Worm (Caenorhabditis elegans): ENCODE results near the gene Y57G11B.5.
A peak's percentile ranks its signal among the peaks of the same experiment; 100 is the strongest.

Gene Y57G11B.5

ce11 chrIV:14613375-14613774 lies 38.8 kb downstream of the Y57G11B.5 start:
- no peak for TF ChIP-seq unc-39 (tag; optimal IDR thresholded peaks at IDR 0.05)
- TF ChIP-seq nhr-43 (tag; optimal IDR thresholded peaks at IDR 0.05; ENCODE audit: poor library complexity, severe bottlenecking): peak; percentile 72
- TF ChIP-seq nhr-76 (tag; optimal IDR thresholded peaks at IDR 0.05): no peak
- peak; percentile 6 for TF ChIP-seq nhr-23 (tag; optimal IDR thresholded peaks at IDR 0.05)
- TF ChIP-seq ztf-4 (tag; optimal IDR thresholded peaks at IDR 0.05): no peak
- TF ChIP-seq nhr-11 (tag; optimal IDR thresholded peaks at IDR 0.05): no peak
- TF ChIP-seq egl-27 (tag; optimal IDR thresholded peaks at IDR 0.05): no peak
- TF ChIP-seq ZK546.5 (tag; optimal IDR thresholded peaks at IDR 0.05): no peak
- TF ChIP-seq tbx-2 (tag; optimal IDR thresholded peaks at IDR 0.05): no peak
- no peak for TF ChIP-seq R02D3.7 (tag; optimal IDR thresholded peaks at IDR 0.05)
- TF ChIP-seq skn-1 (tag; optimal IDR thresholded peaks at IDR 0.05): no peak

DNA sequence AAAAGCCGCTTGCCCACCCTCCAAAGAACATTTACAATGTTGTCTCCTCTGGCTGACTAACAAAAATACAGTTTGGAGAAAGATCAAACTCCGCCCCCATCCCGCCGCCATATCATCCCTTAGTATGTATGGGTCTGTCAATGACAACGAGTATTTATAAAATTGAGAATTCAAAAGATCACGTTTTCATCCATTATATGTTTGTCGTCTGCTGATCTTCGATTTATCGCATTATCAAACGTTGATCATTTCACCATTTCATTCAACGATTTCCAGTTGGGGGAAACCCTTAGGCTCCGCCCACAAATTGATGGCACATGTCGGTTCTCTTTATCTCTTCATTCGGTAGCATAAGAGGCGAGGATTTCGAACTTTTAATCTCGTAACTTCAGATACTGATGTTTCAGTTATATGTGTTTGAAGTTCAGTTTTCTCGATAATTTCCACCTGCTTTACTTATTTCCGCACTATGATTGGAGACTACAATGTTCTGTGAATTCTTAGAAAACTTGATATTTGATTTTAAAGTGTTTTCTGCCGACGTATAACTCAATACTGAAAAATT lies 39.6 kb downstream of the Y57G11B.5 start:
- TF ChIP-seq elt-3 (tag; optimal IDR thresholded peaks at IDR 0.05) (peak; percentile 55 to 82 (median 69)), nhr-23 (tag; optimal IDR thresholded peaks at IDR 0.05) (peak; percentile 83), mml-1 (tag; optimal IDR thresholded peaks at IDR 0.05) (no peak), ama-1 (optimal IDR thresholded peaks at IDR 0.05) (peak; percentile 84), jun-1 (tag; optimal IDR thresholded peaks at IDR 0.05) (no peak), eor-1 (tag; optimal IDR thresholded peaks at IDR 0.05) (no peak), nhr-25 (tag; optimal IDR thresholded peaks at IDR 0.05) (peak; percentile 65), nhr-43 (tag; optimal IDR thresholded peaks at IDR 0.05; ENCODE audit: poor library complexity, severe bottlenecking) (peak; percentile 91), pha-4 (tag; optimal IDR thresholded peaks at IDR 0.05) (peak; percentile 1), fos-1 (tag; optimal IDR thresholded peaks at IDR 0.05) (no peak), ceh-82 (tag; optimal IDR thresholded peaks at IDR 0.05) (no peak), nhr-28 (tag; optimal IDR thresholded peaks at IDR 0.05) (no peak), elt-2 (tag; optimal IDR thresholded peaks at IDR 0.05) (peak; percentile 11), ztf-11 (tag; optimal IDR thresholded peaks at IDR 0.05) (no peak), nhr-11 (tag; optimal IDR thresholded peaks at IDR 0.05) (peak; percentile 65), nhr-76 (tag; optimal IDR thresholded peaks at IDR 0.05) (no peak), lin-15B (tag; optimal IDR thresholded peaks at IDR 0.05) (no peak), unc-62 (GFP tag; optimal IDR thresholded peaks at IDR 0.05) (peak; percentile 0), tbx-2 (tag; optimal IDR thresholded peaks at IDR 0.05) (peak; percentile 23), nfya-1 (tag; optimal IDR thresholded peaks at IDR 0.05; ENCODE audit: insufficient read depth) (peak; percentile 42), ZK546.5 (tag; optimal IDR thresholded peaks at IDR 0.05) (no peak), lin-39 (tag; optimal IDR thresholded peaks at IDR 0.05) (no peak), ztf-4 (tag; optimal IDR thresholded peaks at IDR 0.05) (peak; percentile 44), R02D3.7 (tag; optimal IDR thresholded peaks at IDR 0.05) (peak; percentile 8), ceh-28 (tag; optimal IDR thresholded peaks at IDR 0.05) (no peak)

ce11 chrIV:14616303-14616702 lies 41.7 kb downstream of the Y57G11B.5 start, which contains the start of gene dmd-6:
Gene dmd-6, plus strand, starts transcription at chrIV:14616603.
- TF ChIP-seq nhr-76 (tag; optimal IDR thresholded peaks at IDR 0.05): no peak
- no peak for TF ChIP-seq mdl-1 (tag; optimal IDR thresholded peaks at IDR 0.05)

DNA sequence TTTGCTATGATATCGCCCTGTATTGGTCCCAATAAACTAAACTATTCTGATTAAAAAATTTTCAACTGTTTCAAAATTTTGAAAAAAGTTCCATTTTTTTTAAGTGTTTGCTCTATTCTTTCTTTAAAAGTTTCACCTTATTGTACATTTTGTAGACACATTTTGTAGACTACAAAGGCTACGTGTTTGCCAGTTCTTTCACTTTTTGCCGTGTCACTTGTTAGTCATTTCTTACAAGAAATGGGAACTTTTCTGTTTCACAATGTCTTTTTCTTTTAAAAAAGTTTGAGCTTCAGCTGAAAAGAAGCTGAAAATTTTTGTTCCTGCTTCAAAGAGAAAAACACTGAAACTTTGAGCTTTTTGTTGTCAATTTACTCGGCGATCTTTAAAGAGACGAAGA lies 42.4 kb downstream of the Y57G11B.5 start:
- TF ChIP-seq nhr-12 (tag; optimal IDR thresholded peaks at IDR 0.05) (no peak), unc-62 (GFP tag; optimal IDR thresholded peaks at IDR 0.05) (no peak), R02D3.7 (tag; optimal IDR thresholded peaks at IDR 0.05) (no peak), nhr-77 (tag; optimal IDR thresholded peaks at IDR 0.05) (no peak), pha-4 (tag; optimal IDR thresholded peaks at IDR 0.05) (no peak), lin-15B (tag; optimal IDR thresholded peaks at IDR 0.05) (no peak), nhr-25 (tag; optimal IDR thresholded peaks at IDR 0.05) (no peak), nhr-43 (tag; optimal IDR thresholded peaks at IDR 0.05; ENCODE audit: poor library complexity, severe bottlenecking) (no peak), ZK546.5 (tag; optimal IDR thresholded peaks at IDR 0.05) (no peak), fkh-2 (tag; optimal IDR thresholded peaks at IDR 0.05) (no peak), elt-1 (tag; optimal IDR thresholded peaks at IDR 0.05) (no peak), lin-39 (tag; optimal IDR thresholded peaks at IDR 0.05) (no peak), elt-2 (tag; optimal IDR thresholded peaks at IDR 0.05) (no peak), elt-3 (tag; optimal IDR thresholded peaks at IDR 0.05) (no peak)

ce11 chrIV:14617498-14617897 lies 42.9 kb downstream of the Y57G11B.5 start:
- TF ChIP-seq sea-2 (GFP tag; optimal IDR thresholded peaks at IDR 0.05) (no peak), ztf-4 (tag; optimal IDR thresholded peaks at IDR 0.05) (no peak), nhr-12 (tag; optimal IDR thresholded peaks at IDR 0.05) (no peak), pha-4 (tag; optimal IDR thresholded peaks at IDR 0.05) (peak; percentile 59), elt-2 (tag; optimal IDR thresholded peaks at IDR 0.05) (peak; percentile 31), ama-1 (optimal IDR thresholded peaks at IDR 0.05) (peak; percentile 23), mml-1 (tag; optimal IDR thresholded peaks at IDR 0.05) (no peak)
